Worm (Caenorhabditis elegans) whole organism, midembryonic: ENCODE measurements around the gene F32G8.2.
A peak's percentile ranks its signal among the peaks of the same experiment; 100 is the strongest.

Experiments
- T22C8.4 ChIP-seq: fragments of 200-800 bp; sonication (Bioruptor generic); IDR thresholded peaks from 2 replicates; pipeline ENCODE4 v1.3.6; 2022; ENCODE audit warnings: missing genetic modification characterization, missing compliant biosample characterization
- cog-1 ChIP-seq: sonication (generic microtip); optimal IDR thresholded peaks from 2 replicates; lab custom pipeline; 2016; ENCODE audit warnings: missing genetic modification characterization, missing compliant biosample characterization
- flt-1 ChIP-seq: fragments of 200-800 bp; sonication (Bioruptor generic); IDR thresholded peaks from 2 replicates; pipeline ENCODE4 v1.3.6; 2022; ENCODE audit warnings: missing genetic modification characterization, missing compliant biosample characterization
- klf-2 ChIP-seq: fragments of 200-800 bp; sonication (Bioruptor generic); conservative IDR thresholded peaks from 2 replicates; pipeline ENCODE4 v1.3.6; 2022; ENCODE audit warnings: missing genetic modification reagents, missing genetic modification characterization, missing compliant biosample characterization
- med-1 ChIP-seq: sonication (generic microtip); optimal IDR thresholded peaks from 2 replicates; lab custom pipeline; 2017; ENCODE audit warnings: missing genetic modification characterization, mild to moderate bottlenecking, missing compliant biosample characterization, antibody characterized with exemption, missing genetic modification reagents; ENCODE audit not compliant: insufficient read depth
- ref-1 ChIP-seq: fragments of 200-800 bp; sonication (Bioruptor generic); conservative IDR thresholded peaks from 2 replicates; pipeline ENCODE4 v1.3.6; 2022; ENCODE audit warnings: missing genetic modification reagents, missing genetic modification characterization, missing compliant biosample characterization
- tab-1 ChIP-seq: fragments of 200-800 bp; sonication (Bioruptor generic); IDR thresholded peaks from 2 replicates; pipeline ENCODE4 v1.3.6; 2022; ENCODE audit warnings: missing genetic modification characterization, missing compliant biosample characterization
- ztf-23 ChIP-seq: fragments of 200-800 bp; sonication (Bioruptor generic); IDR thresholded peaks from 2 replicates; pipeline ENCODE4 v1.3.6; 2022; ENCODE audit warnings: missing genetic modification reagents, missing genetic modification characterization, missing compliant biosample characterization
- ztf-29 ChIP-seq: fragments of 200-800 bp; sonication (Bioruptor generic); IDR thresholded peaks from 2 replicates; pipeline ENCODE4 v1.3.6; 2022; ENCODE audit warnings: missing genetic modification reagents, missing genetic modification characterization, missing compliant biosample characterization

Gene F32G8.2

DNA sequence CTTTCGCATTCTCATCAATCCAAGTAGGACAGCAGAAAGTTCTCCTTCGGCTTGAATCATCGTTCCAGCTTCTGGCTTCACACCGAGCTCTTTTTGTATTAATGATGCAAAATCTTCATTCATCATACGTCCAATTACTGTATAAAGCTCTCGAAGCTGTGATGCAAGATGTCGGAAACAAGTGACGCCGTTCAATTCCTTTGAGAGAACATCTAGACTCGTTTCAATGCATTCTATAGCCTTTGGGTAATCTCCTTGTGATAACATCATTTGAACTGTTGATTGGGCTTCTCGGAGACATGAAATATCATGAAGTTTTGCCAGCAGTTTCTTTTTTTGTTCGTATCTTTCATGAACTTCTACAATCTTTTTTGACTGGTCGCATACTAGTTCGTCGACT, 18.7 kb downstream of the F32G8.2 start:
- TF ChIP-seq med-1 (GFP tag; lab: Kevin White, UChicago): no peak
- TF ChIP-seq ref-1 (GFP tag; lab: Robert Waterston, UW): no peak
- TF ChIP-seq ztf-29: no peak
- TF ChIP-seq T22C8.4 (GFP tag; lab: Robert Waterston, UW): no peak
- no peak for TF ChIP-seq flt-1
- TF ChIP-seq klf-2: no peak
- no peak for TF ChIP-seq cog-1 (tag; lab: Kevin White, UChicago)
- no peak for TF ChIP-seq ztf-23 (GFP tag; lab: Robert Waterston, UW)
- TF ChIP-seq tab-1: no peak

DNA sequence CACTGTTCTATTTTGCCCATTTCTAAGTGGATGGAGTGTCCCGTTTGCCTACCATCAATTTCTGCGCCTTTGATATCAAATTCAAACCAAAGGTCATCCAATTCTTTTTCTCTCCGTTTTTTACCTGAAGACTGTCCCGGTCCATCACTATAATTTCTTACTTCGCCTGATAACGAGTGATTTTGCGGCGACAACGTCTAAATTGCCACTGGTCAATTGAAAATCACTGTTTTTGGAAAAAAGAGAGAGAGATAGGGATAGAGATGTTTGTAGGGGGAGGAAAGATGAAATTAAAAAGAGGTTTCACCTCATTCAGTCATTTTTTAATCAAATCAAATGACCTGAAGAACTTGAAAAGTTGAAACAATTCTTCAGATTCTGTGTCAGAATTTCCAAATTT, 21.7 kb downstream of the F32G8.2 start:
- no peak for TF ChIP-seq T22C8.4 (GFP tag; lab: Robert Waterston, UW)

DNA sequence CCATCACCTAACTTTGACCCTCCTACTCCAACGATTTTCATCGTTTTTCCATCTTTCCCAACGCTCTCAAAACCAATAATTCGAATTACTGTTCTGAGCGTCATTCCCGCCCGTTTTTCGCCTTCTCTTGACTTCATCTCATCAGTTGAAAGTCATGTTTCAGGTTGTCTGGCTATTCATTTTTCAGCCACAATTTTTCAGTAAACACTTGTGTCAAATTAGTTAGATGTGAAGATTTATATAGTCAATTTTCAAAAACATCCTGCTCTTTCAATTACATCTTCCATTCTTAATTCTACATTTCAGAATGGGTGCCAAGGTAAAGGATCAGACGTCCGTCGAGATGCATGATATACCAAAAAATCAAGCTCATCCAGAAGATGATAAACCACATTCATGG, 22.8 kb downstream of the F32G8.2 start, which contains the start of gene del-6:
Gene del-6, plus strand, starts transcription at position 301 of the 400 bp plus-strand sequence.
- TF ChIP-seq tab-1 (no peak), flt-1 (no peak), ref-1 (GFP tag; lab: Robert Waterston, UW) (no peak), klf-2 (no peak), ztf-29 (no peak), cog-1 (tag; lab: Kevin White, UChicago) (no peak), T22C8.4 (GFP tag; lab: Robert Waterston, UW) (no peak), med-1 (GFP tag; lab: Kevin White, UChicago) (no peak), ztf-23 (GFP tag; lab: Robert Waterston, UW) (no peak)

DNA sequence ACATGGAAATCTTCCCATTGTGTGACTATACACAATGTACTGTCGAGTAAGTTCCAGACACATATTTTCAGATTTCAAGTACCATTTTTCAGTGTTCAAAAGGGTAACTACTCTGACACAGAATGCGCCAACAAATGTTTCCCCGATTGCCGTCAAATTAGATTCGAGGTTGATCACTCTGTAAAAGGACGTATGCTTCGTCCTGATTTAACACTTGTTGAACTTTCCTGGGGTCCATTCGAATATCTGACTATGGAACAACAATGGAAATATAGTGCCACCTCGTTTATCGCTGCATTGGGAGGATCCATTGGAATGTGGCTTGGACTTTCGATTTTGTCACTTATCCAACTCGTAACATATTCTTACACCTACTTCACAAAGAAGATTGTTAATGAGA, 24.4 kb downstream of the F32G8.2 start:
- TF ChIP-seq klf-2: no peak
- TF ChIP-seq ztf-23 (GFP tag; lab: Robert Waterston, UW): no peak
- TF ChIP-seq cog-1 (tag; lab: Kevin White, UChicago): no peak

DNA sequence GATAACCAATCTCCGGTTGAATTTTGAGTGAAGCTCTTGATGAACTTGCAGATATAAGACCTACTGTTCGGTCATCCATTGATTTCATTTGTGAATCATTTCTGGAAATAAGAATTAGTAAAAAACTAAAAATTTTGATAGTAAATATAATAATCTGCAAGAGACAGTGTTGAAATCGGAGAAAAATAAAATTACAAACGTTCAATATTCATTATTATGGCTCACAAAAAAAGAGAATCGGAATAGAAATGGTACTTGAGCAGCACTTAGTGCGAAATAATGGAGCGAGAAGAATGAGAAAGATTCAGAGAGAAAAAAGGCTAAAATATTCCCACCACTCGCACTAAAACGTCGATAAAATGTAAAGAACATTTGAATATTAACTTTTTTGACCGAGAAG, 26.5 kb downstream of the F32G8.2 start, which contains the start of gene vps-54:
Gene vps-54, minus strand, starts transcription at position 101 of the 400 bp plus-strand sequence.
- no peak for TF ChIP-seq ztf-23 (GFP tag; lab: Robert Waterston, UW)

DNA sequence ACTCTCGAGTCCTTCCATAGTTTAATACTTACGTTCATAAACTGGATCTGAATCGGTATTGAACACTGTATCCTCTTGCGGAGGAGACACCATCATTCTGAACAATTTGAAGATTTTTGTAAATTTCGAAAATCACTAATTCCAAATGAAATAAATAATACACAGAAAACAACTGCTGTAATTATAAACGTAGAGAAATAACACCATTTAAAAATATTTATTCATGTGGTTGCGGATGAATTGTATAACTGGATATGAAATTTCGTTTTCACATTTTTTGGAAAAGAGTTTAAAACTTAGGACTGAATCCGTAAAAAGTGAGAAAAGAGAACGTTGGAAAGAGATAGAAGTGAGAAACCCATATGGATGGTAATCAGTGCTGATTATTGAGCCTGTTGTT, 28.4 kb downstream of the F32G8.2 start, which contains the start of gene mics-1:
Gene mics-1, minus strand, starts transcription at position 101 of the 400 bp plus-strand sequence.
- TF ChIP-seq klf-2: no peak
- no peak for TF ChIP-seq flt-1
- no peak for TF ChIP-seq ref-1 (GFP tag; lab: Robert Waterston, UW)
- no peak for TF ChIP-seq T22C8.4 (GFP tag; lab: Robert Waterston, UW)
- TF ChIP-seq cog-1 (tag; lab: Kevin White, UChicago): no peak
- TF ChIP-seq ztf-23 (GFP tag; lab: Robert Waterston, UW): no peak
- TF ChIP-seq med-1 (GFP tag; lab: Kevin White, UChicago): no peak
- TF ChIP-seq ztf-29: no peak
- TF ChIP-seq tab-1: no peak

DNA sequence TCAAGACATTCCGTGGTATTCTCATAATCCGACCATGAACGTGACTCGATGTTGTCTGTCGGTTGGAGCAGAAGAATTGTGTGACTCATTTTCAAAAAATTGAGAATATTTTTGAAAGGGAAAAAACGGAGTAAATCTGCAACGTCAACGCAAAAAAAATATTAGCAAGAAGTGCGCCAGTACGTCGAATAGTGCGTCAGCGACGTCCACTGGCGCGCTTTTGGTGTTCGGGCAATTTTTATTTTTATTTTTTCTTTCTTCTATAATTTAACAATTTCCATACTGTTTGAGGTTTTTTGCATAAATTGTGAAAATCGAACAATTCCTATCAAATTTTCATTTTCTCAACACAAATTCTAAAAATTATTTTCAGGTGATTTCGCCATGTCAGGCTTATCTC, 29.1 kb downstream of the F32G8.2 start, which contains the start of the genes erh-1 and lpd-9:
Gene erh-1, minus strand, starts transcription at position 204 of the 400 bp plus-strand sequence.
Gene lpd-9, plus strand, starts transcription at position 368 of the 400 bp plus-strand sequence.
- no peak for TF ChIP-seq ref-1 (GFP tag; lab: Robert Waterston, UW)
- 0 out of 2 replicates have a peak, but pooled peaks have one; percentile 45 for TF ChIP-seq ztf-23 (GFP tag; lab: Robert Waterston, UW)
- TF ChIP-seq tab-1: no peak
- no peak for TF ChIP-seq klf-2
- TF ChIP-seq med-1 (GFP tag; lab: Kevin White, UChicago): peak; percentile 33
- no peak for TF ChIP-seq ztf-29

DNA sequence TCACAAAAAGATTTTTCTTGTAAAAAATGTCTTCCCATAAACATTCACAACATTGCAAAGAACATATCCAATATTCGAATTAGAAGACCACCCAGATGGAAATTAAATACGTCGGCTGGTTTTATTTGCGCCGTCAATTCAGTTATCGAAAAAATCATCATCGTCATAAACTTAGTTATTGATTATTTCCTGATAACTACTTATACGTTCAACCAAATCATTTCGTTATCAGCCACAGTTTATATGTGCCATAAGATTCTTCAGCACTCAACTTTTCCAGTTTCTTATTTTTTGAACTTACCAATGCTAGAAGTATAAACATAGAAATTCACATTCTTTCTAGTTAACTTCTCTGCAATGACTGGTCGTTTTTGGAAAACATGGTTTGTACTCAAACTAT, 30.8 kb downstream of the F32G8.2 start:
- TF ChIP-seq med-1 (GFP tag; lab: Kevin White, UChicago): no peak
- no peak for TF ChIP-seq ref-1 (GFP tag; lab: Robert Waterston, UW)
- TF ChIP-seq cog-1 (tag; lab: Kevin White, UChicago): no peak
- no peak for TF ChIP-seq ztf-23 (GFP tag; lab: Robert Waterston, UW)
- no peak for TF ChIP-seq ztf-29
- no peak for TF ChIP-seq tab-1
- TF ChIP-seq klf-2: no peak
- no peak for TF ChIP-seq flt-1
- TF ChIP-seq T22C8.4 (GFP tag; lab: Robert Waterston, UW): no peak

DNA sequence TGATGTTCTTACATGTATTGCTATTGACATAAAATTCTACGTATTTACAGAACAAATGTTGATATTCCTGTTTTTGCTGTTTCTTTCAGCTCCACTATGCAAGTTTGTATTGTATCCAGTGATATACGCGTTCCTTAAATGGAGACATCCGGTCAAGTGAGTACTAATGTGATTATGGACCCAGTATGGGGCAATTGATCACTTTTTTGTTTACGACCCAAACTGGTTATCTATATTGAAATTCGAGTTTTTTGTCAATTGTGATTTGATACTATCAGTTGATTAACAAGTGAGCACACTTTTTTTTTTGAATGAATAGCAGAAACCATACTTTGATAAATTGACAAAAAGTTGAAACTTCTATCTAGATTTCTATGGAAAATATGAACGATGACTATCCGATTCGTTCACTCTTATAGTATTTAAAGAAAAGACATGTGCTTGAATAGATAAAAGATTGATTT, 32.1 kb downstream of the F32G8.2 start, which contains the start of gene T21C9.6:
Gene T21C9.6, plus strand, starts transcription at position 51 of the 464 bp plus-strand sequence.
- no peak for TF ChIP-seq ztf-23 (GFP tag; lab: Robert Waterston, UW)
- no peak for TF ChIP-seq ref-1 (GFP tag; lab: Robert Waterston, UW)
- no peak for TF ChIP-seq klf-2
- TF ChIP-seq flt-1: no peak
- no peak for TF ChIP-seq ztf-29

DNA sequence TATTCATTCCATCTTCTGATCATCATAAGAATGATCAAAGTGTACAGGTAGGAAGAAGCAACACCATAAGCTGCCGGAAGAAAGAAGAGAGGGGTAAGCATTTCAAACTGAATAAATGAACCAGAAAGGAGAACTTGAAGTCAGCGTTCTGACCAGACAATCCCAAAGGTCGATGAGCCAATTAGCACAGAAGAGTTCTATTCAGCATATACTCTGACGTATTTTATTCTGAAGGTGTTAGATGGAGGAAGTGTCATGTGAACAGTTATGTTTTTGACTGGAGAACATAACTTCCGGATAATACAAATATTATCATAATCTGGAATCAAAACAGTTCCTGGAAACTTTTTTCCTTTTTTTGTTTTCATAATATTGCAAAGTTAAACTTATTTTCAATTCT, 38.9 kb downstream of the F32G8.2 start, which contains the start of gene srg-32:
Gene srg-32, minus strand, starts transcription at position 101 of the 400 bp plus-strand sequence.
- no peak for TF ChIP-seq klf-2
- no peak for TF ChIP-seq tab-1
- no peak for TF ChIP-seq ztf-29
- TF ChIP-seq cog-1 (tag; lab: Kevin White, UChicago): no peak
- no peak for TF ChIP-seq ztf-23 (GFP tag; lab: Robert Waterston, UW)
- TF ChIP-seq med-1 (GFP tag; lab: Kevin White, UChicago): no peak
- no peak for TF ChIP-seq ref-1 (GFP tag; lab: Robert Waterston, UW)
- TF ChIP-seq T22C8.4 (GFP tag; lab: Robert Waterston, UW): no peak
- no peak for TF ChIP-seq flt-1
